Worm (Caenorhabditis elegans): ENCODE measurements around the gene C53A3.3.

DNA sequence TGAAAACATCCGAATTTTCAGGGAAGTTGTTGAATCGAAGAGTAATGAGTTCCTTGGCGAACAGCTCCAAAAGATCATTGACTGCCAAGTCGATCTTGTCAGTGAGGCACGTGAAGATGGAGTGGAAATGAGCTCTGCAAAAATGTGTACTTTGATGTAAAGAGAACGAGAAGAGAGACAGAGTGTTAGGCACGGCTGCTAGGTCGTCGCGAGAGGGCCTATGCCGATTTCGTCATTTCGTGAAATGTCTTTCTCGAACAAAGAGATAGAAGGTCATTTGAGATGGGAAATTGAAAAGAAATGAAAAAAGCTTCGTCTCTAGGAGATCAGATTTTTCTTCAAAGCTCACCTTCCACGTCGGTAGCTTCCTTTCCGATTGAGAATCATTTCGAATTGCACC lies 23.7 kb downstream of the C53A3.3 start:
- no peak for TF ChIP-seq ceh-40 (GFP tag; IDR thresholded peaks at IDR 0.05)
- no peak for TF ChIP-seq unc-130 (GFP tag; optimal IDR thresholded peaks at IDR 0.05)
- TF ChIP-seq Y53F4B.3 (GFP tag; IDR thresholded peaks at IDR 0.05) = no peak
- TF ChIP-seq tlf-1 (GFP tag; optimal IDR thresholded peaks at IDR 0.05) = no peak

Data from whole organism, young adult.